Fruit fly (Drosophila melanogaster): Measurements from ENCODE around the gene aln.

dm6 chr3L:1023728-1024127, 29.9 kb downstream of the aln start:
- TF ChIP-seq OdsH (GFP tag; optimal IDR thresholded peaks at IDR 0.05): no peak
- TF ChIP-seq Vsx2 (GFP tag; optimal IDR thresholded peaks at IDR 0.05; ENCODE audit: partially characterized antibody): no peak
- TF ChIP-seq Mio (GFP tag; optimal IDR thresholded peaks at IDR 0.05): no peak
- no peak for TF ChIP-seq lola (GFP tag; optimal IDR thresholded peaks at IDR 0.05)
- TF ChIP-seq dmrt93B (GFP tag; optimal IDR thresholded peaks at IDR 0.05): no peak
- TF ChIP-seq Abd-B (GFP tag; optimal IDR thresholded peaks at IDR 0.05): no peak
- TF ChIP-seq fru (GFP tag; optimal IDR thresholded peaks at IDR 0.05): no peak

Data from whole organism, wandering third instar larva.